Worm (Caenorhabditis elegans) whole organism, midembryonic: ENCODE results near the gene arrd-6.

Source experiments
- T22C8.4 ChIP-seq: fragments of 200-800 bp; sonication (Bioruptor generic); IDR thresholded peaks from 2 replicates; pipeline ENCODE4 v1.3.6; 2022; ENCODE audit warnings: missing genetic modification characterization, missing compliant biosample characterization
- cog-1 ChIP-seq: sonication (generic microtip); optimal IDR thresholded peaks from 2 replicates; lab custom pipeline; 2016; ENCODE audit warnings: missing genetic modification characterization, missing compliant biosample characterization
- flt-1 ChIP-seq: fragments of 200-800 bp; sonication (Bioruptor generic); IDR thresholded peaks from 2 replicates; pipeline ENCODE4 v1.3.6; 2022; ENCODE audit warnings: missing genetic modification characterization, missing compliant biosample characterization
- klf-2 ChIP-seq: fragments of 200-800 bp; sonication (Bioruptor generic); conservative IDR thresholded peaks from 2 replicates; pipeline ENCODE4 v1.3.6; 2022; ENCODE audit warnings: missing genetic modification reagents, missing genetic modification characterization, missing compliant biosample characterization
- med-1 ChIP-seq: sonication (generic microtip); optimal IDR thresholded peaks from 2 replicates; lab custom pipeline; 2017; ENCODE audit warnings: missing genetic modification characterization, mild to moderate bottlenecking, missing compliant biosample characterization, antibody characterized with exemption, missing genetic modification reagents; ENCODE audit not compliant: insufficient read depth
- ref-1 ChIP-seq: fragments of 200-800 bp; sonication (Bioruptor generic); conservative IDR thresholded peaks from 2 replicates; pipeline ENCODE4 v1.3.6; 2022; ENCODE audit warnings: missing genetic modification reagents, missing genetic modification characterization, missing compliant biosample characterization
- tab-1 ChIP-seq: fragments of 200-800 bp; sonication (Bioruptor generic); IDR thresholded peaks from 2 replicates; pipeline ENCODE4 v1.3.6; 2022; ENCODE audit warnings: missing genetic modification characterization, missing compliant biosample characterization
- ztf-23 ChIP-seq: fragments of 200-800 bp; sonication (Bioruptor generic); IDR thresholded peaks from 2 replicates; pipeline ENCODE4 v1.3.6; 2022; ENCODE audit warnings: missing genetic modification reagents, missing genetic modification characterization, missing compliant biosample characterization
- ztf-29 ChIP-seq: fragments of 200-800 bp; sonication (Bioruptor generic); IDR thresholded peaks from 2 replicates; pipeline ENCODE4 v1.3.6; 2022; ENCODE audit warnings: missing genetic modification reagents, missing genetic modification characterization, missing compliant biosample characterization

The arrd-6 gene

DNA sequence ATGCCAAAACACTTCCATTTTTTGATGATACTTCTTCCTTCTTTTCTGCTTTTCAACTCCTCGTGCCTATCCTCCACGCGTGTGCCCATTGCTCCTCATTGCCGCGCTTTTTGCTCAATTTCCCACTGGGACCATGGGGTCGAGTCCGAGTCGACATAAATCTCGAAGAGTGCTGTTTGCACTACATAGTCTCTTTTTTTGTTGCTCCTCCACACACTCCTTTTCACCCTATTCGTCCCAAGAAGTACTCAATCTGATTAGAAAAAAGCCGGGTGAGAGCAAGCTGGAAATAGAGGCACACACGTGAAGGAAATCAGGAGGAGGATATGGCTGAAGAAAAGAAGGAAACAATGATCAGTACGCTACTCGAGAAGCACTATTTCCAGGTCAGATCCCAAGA lies at the start of gene arrd-6:
Gene arrd-6, plus strand, starts transcription at position 169 of the 400 bp plus-strand sequence.
- TF ChIP-seq flt-1 (GFP tag; lab: Robert Waterston, UW) (no peak), klf-2 (GFP tag; lab: Robert Waterston, UW) (no peak), ztf-23 (GFP tag; lab: Robert Waterston, UW) (no peak), T22C8.4 (no peak), ztf-29 (no peak), tab-1 (GFP tag; lab: Robert Waterston, UW) (no peak), cog-1 (tag; lab: Kevin White, UChicago) (no peak), med-1 (no peak), ref-1 (no peak)

DNA sequence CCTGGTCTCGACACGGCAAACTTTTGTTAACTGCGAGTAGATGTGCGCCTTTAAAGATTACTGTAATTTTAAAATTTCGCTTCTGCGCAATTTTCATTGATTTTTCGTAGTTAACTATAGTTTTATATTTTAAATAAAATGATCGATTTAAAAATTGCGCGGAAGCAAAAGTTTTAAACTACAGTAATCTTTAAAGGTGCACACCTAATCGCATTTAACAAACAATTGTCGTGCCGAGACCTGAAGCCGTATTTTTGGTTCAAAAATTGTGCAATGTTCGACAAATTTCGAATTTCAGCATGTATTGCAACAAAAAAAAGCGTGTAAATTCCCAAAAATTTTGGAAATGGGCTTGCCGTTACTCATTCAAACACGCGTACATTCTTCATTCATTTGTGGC lies 48.1 kb upstream of the arrd-6 start:
- no peak for TF ChIP-seq tab-1 (GFP tag; lab: Robert Waterston, UW)
- no peak for TF ChIP-seq ztf-23 (GFP tag; lab: Robert Waterston, UW)
- no peak for TF ChIP-seq cog-1 (tag; lab: Kevin White, UChicago)
- no peak for TF ChIP-seq klf-2 (GFP tag; lab: Robert Waterston, UW)
- no peak for TF ChIP-seq med-1
- TF ChIP-seq ref-1, result no peak
- no peak for TF ChIP-seq T22C8.4
- TF ChIP-seq flt-1 (GFP tag; lab: Robert Waterston, UW), result no peak
- no peak for TF ChIP-seq ztf-29

DNA sequence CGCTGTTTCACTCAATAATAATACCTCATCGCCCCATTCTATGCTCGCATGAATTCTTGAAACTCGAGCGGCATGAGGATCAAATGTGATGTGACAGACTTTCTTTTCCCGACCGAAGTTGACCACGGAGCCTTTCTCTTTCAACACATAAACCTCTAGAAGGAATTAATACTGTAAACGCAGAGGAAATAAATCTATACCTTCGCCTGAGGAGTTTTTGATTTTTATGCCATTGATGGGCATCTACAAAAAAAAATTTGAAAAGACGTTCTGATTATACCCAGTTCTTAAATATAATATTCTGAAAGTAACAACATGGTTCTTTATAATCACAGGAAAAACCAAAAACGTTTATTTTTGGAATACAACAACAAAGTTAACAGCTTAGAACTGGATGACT lies 46.3 kb upstream of the arrd-6 start, which contains the start of gene nbs-1:
Gene nbs-1, minus strand, starts transcription at position 246 of the 400 bp plus-strand sequence.
- no peak for TF ChIP-seq tab-1 (GFP tag; lab: Robert Waterston, UW)
- no peak for TF ChIP-seq flt-1 (GFP tag; lab: Robert Waterston, UW)
- TF ChIP-seq klf-2 (GFP tag; lab: Robert Waterston, UW), result no peak

DNA sequence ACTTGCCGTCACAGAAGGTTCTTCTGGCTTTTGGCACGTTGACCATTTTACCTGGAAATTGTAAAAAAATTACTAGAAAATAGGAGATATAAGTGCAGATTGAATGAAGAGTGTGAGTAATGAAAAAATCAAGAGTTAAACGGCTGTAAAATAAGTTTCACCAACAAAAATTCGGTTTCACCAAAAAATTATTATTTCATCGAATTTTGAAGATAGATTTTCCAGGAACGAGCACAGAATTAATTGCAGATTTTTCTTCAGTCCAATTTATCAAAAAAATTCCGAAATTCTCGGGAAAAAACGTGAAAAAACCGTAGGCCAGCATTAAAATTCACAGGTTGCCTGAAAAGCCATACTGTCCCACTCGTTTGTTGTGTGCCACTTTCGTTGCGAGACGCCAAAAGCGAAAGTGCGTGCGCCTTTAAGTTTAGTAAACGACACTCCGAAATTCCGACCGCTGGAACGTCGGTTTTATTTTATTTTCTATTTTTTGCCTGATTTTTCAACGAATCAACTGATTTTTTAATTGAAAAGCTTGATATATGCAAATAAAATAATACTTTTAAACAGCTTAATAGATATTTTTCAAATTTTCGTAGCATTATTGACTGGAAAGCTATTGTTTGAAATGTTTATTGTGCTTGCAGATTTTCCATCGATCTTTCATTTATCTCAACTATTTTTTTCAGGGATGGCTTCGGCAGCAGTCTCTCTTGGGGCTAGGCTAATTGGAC lies 45.2 kb upstream of the arrd-6 start, which contains the start of the genes rpl-36.A and nuo-1:
Gene rpl-36.A, minus strand, starts transcription at position 51 of the 734 bp plus-strand sequence.
Gene nuo-1, plus strand, starts transcription at position 684 of the 734 bp plus-strand sequence.
- TF ChIP-seq ztf-23 (GFP tag; lab: Robert Waterston, UW) (0 out of 2 replicates have a peak, but pooled peaks have one; percentile 22), klf-2 (GFP tag; lab: Robert Waterston, UW) (no peak)

DNA sequence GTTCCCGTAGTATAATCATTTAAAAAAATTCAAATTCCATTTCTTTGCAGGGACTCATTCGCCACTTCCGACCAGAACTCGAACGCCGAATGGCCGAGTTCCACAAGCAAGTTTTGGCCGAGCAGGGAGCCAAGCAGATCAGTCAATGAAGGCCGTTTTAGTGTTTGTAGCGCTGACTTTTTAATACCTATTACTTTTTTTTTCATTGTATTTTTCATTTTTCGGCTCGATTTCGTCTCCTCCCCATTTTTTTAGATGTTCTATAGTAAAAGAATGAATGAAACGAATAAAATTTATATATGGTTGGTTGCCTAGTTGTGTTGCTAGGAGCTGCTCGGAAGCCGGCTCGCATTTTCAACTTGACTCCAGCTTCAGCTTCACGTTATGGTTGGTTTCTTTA lies 42.7 kb upstream of the arrd-6 start, which contains the start of gene C09H10.4:
Gene C09H10.4, plus strand, starts transcription at position 301 of the 400 bp plus-strand sequence.
- no peak for TF ChIP-seq flt-1 (GFP tag; lab: Robert Waterston, UW)
- TF ChIP-seq ref-1, result no peak
- TF ChIP-seq med-1, result no peak
- TF ChIP-seq cog-1 (tag; lab: Kevin White, UChicago), result no peak
- TF ChIP-seq tab-1 (GFP tag; lab: Robert Waterston, UW), result no peak

DNA sequence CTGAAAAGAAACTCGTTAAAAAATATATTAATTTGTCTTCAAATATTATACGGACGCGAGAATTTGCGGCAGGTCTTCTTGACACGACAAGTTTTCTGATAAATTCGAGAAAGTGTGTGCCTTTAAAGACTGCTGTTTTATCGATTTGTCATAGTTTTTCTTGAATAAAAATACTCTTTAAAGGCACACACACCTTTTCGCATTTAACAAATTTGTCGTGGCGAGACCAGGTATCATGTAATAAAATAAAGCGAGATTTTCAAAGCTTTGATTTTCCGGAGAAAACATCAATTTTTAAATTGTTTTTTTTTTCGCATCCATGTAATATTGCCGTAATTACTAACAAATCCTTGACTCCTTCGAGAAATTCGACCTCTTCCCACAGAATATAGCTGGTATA lies 41.4 kb upstream of the arrd-6 start:
- TF ChIP-seq klf-2 (GFP tag; lab: Robert Waterston, UW) (no peak), med-1 (no peak), flt-1 (GFP tag; lab: Robert Waterston, UW) (no peak), cog-1 (tag; lab: Kevin White, UChicago) (no peak), ztf-29 (no peak), ref-1 (no peak), T22C8.4 (no peak), tab-1 (GFP tag; lab: Robert Waterston, UW) (no peak), ztf-23 (GFP tag; lab: Robert Waterston, UW) (no peak)

DNA sequence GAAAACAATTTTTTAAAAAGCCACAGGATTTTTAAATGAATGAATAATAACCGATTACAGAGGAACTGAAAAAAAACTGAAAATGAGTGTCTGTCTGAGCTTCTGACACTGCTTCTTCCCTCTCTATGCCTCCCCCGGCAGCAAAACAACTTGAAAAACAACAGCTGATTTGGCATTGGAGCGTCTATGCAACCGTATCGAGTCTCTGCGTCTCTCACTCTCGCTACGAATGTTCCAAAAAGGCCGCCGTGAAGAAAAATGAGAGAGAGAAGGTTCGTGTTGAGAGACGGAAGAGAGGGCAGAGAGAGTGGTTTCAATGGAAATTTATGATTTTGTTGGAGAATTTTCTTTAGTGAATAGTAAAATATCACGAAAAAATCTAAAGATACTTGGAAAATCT lies 39.5 kb upstream of the arrd-6 start:
- TF ChIP-seq flt-1 (GFP tag; lab: Robert Waterston, UW) (no peak), klf-2 (GFP tag; lab: Robert Waterston, UW) (no peak), ztf-23 (GFP tag; lab: Robert Waterston, UW) (no peak), cog-1 (tag; lab: Kevin White, UChicago) (peak; percentile 29), med-1 (no peak), ref-1 (no peak), T22C8.4 (no peak), ztf-29 (no peak), tab-1 (GFP tag; lab: Robert Waterston, UW) (no peak)

DNA sequence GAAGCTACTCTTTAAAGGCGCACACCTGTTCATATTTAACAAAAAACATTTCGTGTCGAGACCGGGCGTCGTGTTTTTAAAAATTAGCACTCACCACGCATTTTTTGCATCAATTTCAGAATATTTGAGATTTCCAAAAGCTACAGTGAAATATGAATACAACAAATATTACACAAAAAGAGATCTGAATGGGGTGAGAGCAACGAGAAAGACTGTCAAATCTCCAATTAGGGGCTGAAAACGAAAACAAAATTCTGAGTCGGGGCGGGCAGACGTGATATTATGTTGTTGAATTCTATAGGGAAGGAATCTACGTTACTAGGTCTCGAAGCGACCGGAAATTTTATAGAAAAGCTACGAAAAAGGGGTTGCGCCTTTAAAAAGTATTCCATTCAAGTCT lies 38.9 kb upstream of the arrd-6 start, which contains the start of gene C09H10.5:
Gene C09H10.5, minus strand, starts transcription at position 101 of the 400 bp plus-strand sequence.
- no peak for TF ChIP-seq med-1

DNA sequence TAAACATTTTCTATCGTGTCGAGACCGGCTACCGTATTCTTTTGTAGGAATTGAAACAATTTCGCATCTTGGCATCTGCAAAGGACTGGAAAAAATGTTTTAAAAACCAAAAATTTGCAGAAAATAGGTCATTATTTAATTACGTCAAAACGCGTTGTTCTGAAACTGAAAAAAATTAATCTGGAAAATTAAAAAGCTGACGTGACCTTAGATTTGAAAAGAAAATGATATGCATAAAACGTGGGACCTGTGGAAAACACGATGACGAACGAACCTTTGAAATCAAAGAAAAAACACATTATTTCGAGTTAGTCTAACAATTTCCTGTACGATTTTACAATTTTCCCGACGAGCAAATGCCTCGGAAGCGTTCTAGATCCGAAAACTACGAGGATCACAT lies 38.4 kb upstream of the arrd-6 start, which contains the start of gene C09H10.9:
Gene C09H10.9, plus strand, starts transcription at position 301 of the 400 bp plus-strand sequence.
- no peak for TF ChIP-seq klf-2 (GFP tag; lab: Robert Waterston, UW)
- TF ChIP-seq ztf-23 (GFP tag; lab: Robert Waterston, UW), result no peak
- TF ChIP-seq flt-1 (GFP tag; lab: Robert Waterston, UW), result no peak
- TF ChIP-seq med-1, result no peak
- TF ChIP-seq tab-1 (GFP tag; lab: Robert Waterston, UW), result no peak
- TF ChIP-seq ref-1, result no peak
- no peak for TF ChIP-seq cog-1 (tag; lab: Kevin White, UChicago)
- TF ChIP-seq T22C8.4, result no peak
- no peak for TF ChIP-seq ztf-29

DNA sequence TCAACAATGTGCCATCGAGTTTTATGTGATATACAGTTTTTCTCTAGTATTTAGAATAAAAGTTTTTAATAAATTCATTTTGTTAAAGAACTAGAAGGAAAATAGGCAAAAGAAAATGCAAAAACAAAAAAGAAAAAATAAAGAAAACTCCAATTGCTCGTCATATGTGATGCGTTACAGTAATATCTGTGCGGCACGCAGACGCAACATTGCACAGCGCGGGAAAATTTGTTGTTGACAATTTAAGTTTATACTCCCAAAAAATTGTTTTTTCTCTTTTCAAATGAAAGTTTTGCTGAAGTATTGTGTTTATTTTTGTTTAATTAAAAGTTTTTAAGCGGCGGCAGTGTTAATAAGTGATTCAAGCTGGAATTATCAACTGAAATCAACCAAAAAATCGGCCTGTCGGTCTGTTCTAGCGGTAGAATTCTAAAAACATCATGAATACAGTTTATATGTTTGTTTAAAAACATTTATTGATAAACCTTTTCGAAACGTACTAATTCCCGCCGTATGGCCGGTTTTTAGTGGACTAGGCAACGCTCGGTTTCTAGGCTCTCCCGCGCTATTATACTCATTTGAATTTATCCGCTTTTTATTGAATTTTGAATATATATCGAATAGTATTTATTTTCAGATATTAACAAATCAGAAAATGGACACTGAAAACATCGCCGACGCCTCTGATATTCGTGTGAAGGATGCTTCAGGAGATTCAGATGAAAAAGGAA lies 36.4 kb upstream of the arrd-6 start, which contains the start of gene nasp-1:
Gene nasp-1, plus strand, starts transcription at position 632 of the 731 bp plus-strand sequence.
- no peak for TF ChIP-seq med-1
- TF ChIP-seq tab-1 (GFP tag; lab: Robert Waterston, UW), result no peak
- no peak for TF ChIP-seq ztf-29
- TF ChIP-seq T22C8.4, result no peak
- no peak for TF ChIP-seq klf-2 (GFP tag; lab: Robert Waterston, UW)
- no peak for TF ChIP-seq ref-1
- TF ChIP-seq ztf-23 (GFP tag; lab: Robert Waterston, UW), result no peak
- no peak for TF ChIP-seq flt-1 (GFP tag; lab: Robert Waterston, UW)
- TF ChIP-seq cog-1 (tag; lab: Kevin White, UChicago), result no peak
